Worm (Caenorhabditis elegans) whole organism, young adult: ENCODE data around the gene plc-2.

Source experiments
- B0035.1 ChIP-seq: sonication (generic microtip); optimal IDR thresholded peaks from 2 replicates; lab custom pipeline; 2016; ENCODE audit warnings: missing genetic modification characterization, mild to moderate bottlenecking, missing compliant biosample characterization, missing genotype, missing genetic modification reagents
- B0336.3 ChIP-seq: fragments of 200-800 bp; sonication (Bioruptor generic); IDR thresholded peaks from 2 replicates; pipeline ENCODE4 v1.3.6; 2022; ENCODE audit warnings: missing genetic modification characterization, missing compliant biosample characterization
- C06A6.2 ChIP-seq: fragments of 200-800 bp; sonication (Bioruptor generic); conservative IDR thresholded peaks from 2 replicates; pipeline ENCODE4 v1.3.6; 2022; ENCODE audit warnings: missing genetic modification characterization, missing compliant biosample characterization
- C17E4.6 ChIP-seq: fragments of 200-800 bp; sonication (Bioruptor generic); IDR thresholded peaks from 2 replicates; pipeline ENCODE4 v1.3.6; 2022; ENCODE audit warnings: missing genetic modification reagents, missing genetic modification characterization, missing compliant biosample characterization
- D2030.7 ChIP-seq: fragments of 200-800 bp; sonication (Bioruptor generic); IDR thresholded peaks from 2 replicates; pipeline ENCODE4 v1.3.6; 2022; ENCODE audit warnings: missing genetic modification reagents, missing genetic modification characterization, missing compliant biosample characterization
- F10E7.11 ChIP-seq: sonication (generic microtip); optimal IDR thresholded peaks from 2 replicates; lab custom pipeline; 2017; ENCODE audit warnings: mild to moderate bottlenecking, missing genetic modification characterization, moderate library complexity, missing compliant biosample characterization
- F23B12.7 ChIP-seq: sonication (generic microtip); optimal IDR thresholded peaks from 2 replicates; lab custom pipeline; 2017; ENCODE audit warnings: missing genetic modification characterization, mild to moderate bottlenecking, missing compliant biosample characterization, antibody characterized with exemption, moderate library complexity; ENCODE audit not compliant: insufficient read depth
- F52B5.7 ChIP-seq: sonication (generic microtip); optimal IDR thresholded peaks from 2 replicates; lab custom pipeline; 2016; ENCODE audit warnings: mild to moderate bottlenecking, missing genetic modification characterization, missing compliant biosample characterization
- K11D2.4 ChIP-seq: fragments of 200-800 bp; sonication (Bioruptor generic); IDR thresholded peaks from 2 replicates; pipeline ENCODE4 v1.3.6; 2022; ENCODE audit warnings: missing genetic modification reagents, missing genetic modification characterization, missing compliant biosample characterization
- T26A5.8 ChIP-seq: sonication (generic microtip); optimal IDR thresholded peaks from 2 replicates; lab custom pipeline; 2016; ENCODE audit warnings: missing genetic modification characterization, missing compliant biosample characterization
- Y53F4B.3 ChIP-seq: fragments of 200-800 bp; sonication (Bioruptor generic); IDR thresholded peaks from 2 replicates; pipeline ENCODE4 v1.3.6; 2022; ENCODE audit warnings: missing genetic modification reagents, missing genetic modification characterization, missing compliant biosample characterization
- Y95B8A.8 ChIP-seq: fragments of 200-800 bp; sonication (Bioruptor generic); IDR thresholded peaks from 2 replicates; pipeline ENCODE4 v1.3.6; 2022; ENCODE audit warnings: missing genetic modification reagents, missing genetic modification characterization, missing compliant biosample characterization
- aptf-3 ChIP-seq: fragments of 200-800 bp; sonication (Bioruptor generic); IDR thresholded peaks from 2 replicates; pipeline ENCODE4 v1.3.6; 2022; ENCODE audit warnings: missing genetic modification characterization, missing compliant biosample characterization
- atf-7 ChIP-seq: sonication (generic microtip); optimal IDR thresholded peaks from 2 replicates; lab custom pipeline; 2017; ENCODE audit warnings: mild to moderate bottlenecking, missing genetic modification characterization, missing compliant biosample characterization
- athp-1 ChIP-seq: sonication (generic microtip); optimal IDR thresholded peaks from 2 replicates; lab custom pipeline; 2017; ENCODE audit warnings: mild to moderate bottlenecking, missing genetic modification characterization, missing compliant biosample characterization
- bed-1 ChIP-seq: fragments of 200-800 bp; sonication (Bioruptor generic); IDR thresholded peaks from 2 replicates; pipeline ENCODE4 v1.3.6; 2022; ENCODE audit warnings: missing genetic modification reagents, missing genetic modification characterization, missing compliant biosample characterization
- ccch-3 ChIP-seq: fragments of 200-800 bp; sonication (Bioruptor generic); optimal IDR thresholded peaks from 2 replicates; lab custom pipeline; 2018; ENCODE audit warnings: mild to moderate bottlenecking, missing genetic modification characterization, missing compliant biosample characterization
- cebp-1 ChIP-seq, 2 experiments: fragments of 200-800 bp in 1 of 2; sonication (Bioruptor generic) in 1 of 2; sonication (generic microtip) in 1 of 2; IDR thresholded peaks in 1 of 2; optimal IDR thresholded peaks in 1 of 2; 2 replicates each; pipeline versions ENCODE4 v1.3.6 to Lab custom; 2017 to 2022; ENCODE audit warnings: missing compliant biosample characterization in 2 of 2, missing genetic modification characterization in 2 of 2, mild to moderate bottlenecking in 1 of 2, missing genetic modification reagents in 1 of 2, moderate library complexity in 1 of 2
- ceh-40 ChIP-seq: fragments of 200-800 bp; sonication (Bioruptor generic); IDR thresholded peaks from 2 replicates; pipeline ENCODE4 v1.3.6; 2022; ENCODE audit warnings: missing genetic modification characterization, missing compliant biosample characterization
- ceh-79 ChIP-seq: sonication (generic microtip); optimal IDR thresholded peaks from 2 replicates; lab custom pipeline; 2017; ENCODE audit warnings: mild to moderate bottlenecking, missing genetic modification characterization, missing compliant biosample characterization
- ceh-91 ChIP-seq: fragments of 200-800 bp; sonication (Bioruptor generic); IDR thresholded peaks from 2 replicates; pipeline ENCODE4 v1.3.6; 2022; ENCODE audit warnings: missing genetic modification reagents, missing genetic modification characterization, missing compliant biosample characterization
- dpff-1 ChIP-seq: sonication (generic microtip); optimal IDR thresholded peaks from 2 replicates; lab custom pipeline; 2017; ENCODE audit warnings: mild to moderate bottlenecking, missing genetic modification characterization, missing compliant biosample characterization
- efl-1 ChIP-seq: fragments of 150-350 bp; optimal IDR thresholded peaks from 2 replicates; lab custom pipeline; 2014; ENCODE audit warnings: missing biosample characterization, missing genetic modification reagents, missing genetic modification characterization
- egl-44 ChIP-seq: fragments of 200-800 bp; sonication (Bioruptor generic); IDR thresholded peaks from 2 replicates; pipeline ENCODE4 v1.3.6; 2022; ENCODE audit warnings: missing genetic modification reagents, missing genetic modification characterization, missing compliant biosample characterization
- egrh-3 ChIP-seq: fragments of 200-800 bp; sonication (Bioruptor generic); IDR thresholded peaks from 2 replicates; pipeline ENCODE4 v1.3.6; 2022; ENCODE audit warnings: missing genetic modification reagents, missing genetic modification characterization, missing compliant biosample characterization
- hlh-26 ChIP-seq: fragments of 200-800 bp; sonication (Bioruptor generic); conservative IDR thresholded peaks from 2 replicates; pipeline ENCODE4 v1.3.6; 2022; ENCODE audit warnings: missing genetic modification reagents, missing genetic modification characterization, missing compliant biosample characterization
- lag-1 ChIP-seq: fragments of 200-800 bp; sonication (Bioruptor generic); IDR thresholded peaks from 2 replicates; pipeline ENCODE4 v1.3.6; 2022; ENCODE audit warnings: missing genetic modification reagents, missing genetic modification characterization, missing compliant biosample characterization
- let-526 ChIP-seq: fragments of 200-800 bp; sonication (Bioruptor generic); IDR thresholded peaks from 2 replicates; pipeline ENCODE4 v1.3.6; 2022; ENCODE audit warnings: missing genetic modification reagents, missing genetic modification characterization, missing compliant biosample characterization
- lin-40 ChIP-seq: sonication (generic microtip); optimal IDR thresholded peaks from 2 replicates; lab custom pipeline; 2016; ENCODE audit warnings: missing genetic modification characterization, mild to moderate bottlenecking, missing compliant biosample characterization, missing genotype, missing genetic modification reagents
- lsy-27 ChIP-seq: sonication (generic microtip); optimal IDR thresholded peaks from 2 replicates; lab custom pipeline; 2017; ENCODE audit warnings: missing genetic modification characterization, mild to moderate bottlenecking, missing compliant biosample characterization, antibody characterized with exemption, missing genotype, borderline replicate concordance; ENCODE audit not compliant: insufficient read depth
- nhr-120 ChIP-seq: fragments of 200-800 bp; sonication (Bioruptor generic); IDR thresholded peaks from 2 replicates; pipeline ENCODE4 v1.3.6; 2022; ENCODE audit warnings: missing genetic modification characterization, missing compliant biosample characterization
- nhr-27 ChIP-seq: fragments of 200-800 bp; sonication (Bioruptor generic); optimal IDR thresholded peaks from 2 replicates; lab custom pipeline; 2018; ENCODE audit warnings: mild to moderate bottlenecking, missing genetic modification characterization, moderate library complexity, missing compliant biosample characterization
- nhr-80 ChIP-seq: sonication (generic microtip); optimal IDR thresholded peaks from 2 replicates; lab custom pipeline; 2016; ENCODE audit warnings: missing genetic modification characterization, missing compliant biosample characterization
- nhr-90 ChIP-seq: sonication (generic microtip); optimal IDR thresholded peaks from 2 replicates; lab custom pipeline; 2016; ENCODE audit warnings: missing genotype, mild to moderate bottlenecking, missing genetic modification characterization, missing compliant biosample characterization
- repo-1 ChIP-seq: sonication (generic microtip); optimal IDR thresholded peaks from 2 replicates; lab custom pipeline; 2017; ENCODE audit warnings: mild to moderate bottlenecking, missing genetic modification characterization, missing compliant biosample characterization
- snpc-3.4 ChIP-seq: sonication (generic microtip); optimal IDR thresholded peaks from 2 replicates; lab custom pipeline; 2017; ENCODE audit warnings: missing genetic modification characterization, mild to moderate bottlenecking, missing compliant biosample characterization, antibody characterized with exemption, moderate library complexity, missing genotype, missing genetic modification reagents
- somi-1 ChIP-seq: fragments of 200-800 bp; sonication (Bioruptor generic); optimal IDR thresholded peaks from 2 replicates; lab custom pipeline; 2018; ENCODE audit warnings: mild to moderate bottlenecking, missing genetic modification characterization, missing compliant biosample characterization
- xnd-1 ChIP-seq: sonication (generic microtip); optimal IDR thresholded peaks from 2 replicates; lab custom pipeline; 2016; ENCODE audit warnings: missing genotype, missing genetic modification reagents, missing genetic modification characterization, missing compliant biosample characterization
- zfh-2 ChIP-seq: fragments of 200-800 bp; sonication (Bioruptor generic); conservative IDR thresholded peaks from 2 replicates; pipeline ENCODE4 v1.3.6; 2022; ENCODE audit warnings: missing genetic modification reagents, missing genetic modification characterization, missing compliant biosample characterization
- ztf-26 ChIP-seq: sonication (generic microtip); optimal IDR thresholded peaks from 2 replicates; lab custom pipeline; 2017; ENCODE audit warnings: missing genetic modification characterization, missing compliant biosample characterization
- ztf-28 ChIP-seq: fragments of 200-800 bp; sonication (Bioruptor generic); IDR thresholded peaks from 2 replicates; pipeline ENCODE4 v1.3.6; 2022; ENCODE audit warnings: missing genetic modification reagents, missing genetic modification characterization, missing compliant biosample characterization
- ztf-6 ChIP-seq: fragments of 200-800 bp; sonication (Bioruptor generic); IDR thresholded peaks from 2 replicates; pipeline ENCODE4 v1.3.6; 2022; ENCODE audit warnings: missing genetic modification reagents, missing genetic modification characterization, missing compliant biosample characterization

plc-2 gene

ce11 chrV:15225650-15226049 lies 33.3 kb downstream of the plc-2 start, which contains the start of gene srw-14:
Gene srw-14 (plus strand): TSS chrV:15225950.
- no peak for TF ChIP-seq K11D2.4
- no peak for TF ChIP-seq lag-1
- no peak for TF ChIP-seq F23B12.7
- no peak for TF ChIP-seq repo-1
- no peak for TF ChIP-seq B0035.1 (tag; lab: Kevin White, UChicago)
- TF ChIP-seq egl-44 (GFP tag; lab: Robert Waterston, UW), result no peak
- no peak for TF ChIP-seq somi-1 (GFP tag; lab: Kevin White, UChicago)
- TF ChIP-seq hlh-26 (GFP tag; lab: Robert Waterston, UW), result no peak
- no peak for TF ChIP-seq cebp-1 (GFP tag; IDR thresholded peaks at IDR 0.05; lab: Robert Waterston, UW)
- no peak for TF ChIP-seq cebp-1 (tag; optimal IDR thresholded peaks at IDR 0.05; lab: Kevin White, UChicago)
- no peak for TF ChIP-seq ztf-6 (GFP tag; lab: Robert Waterston, UW)
- TF ChIP-seq athp-1 (tag; lab: Kevin White, UChicago), result no peak
- no peak for TF ChIP-seq B0336.3 (GFP tag; lab: Robert Waterston, UW)
- no peak for TF ChIP-seq F52B5.7 (tag; lab: Kevin White, UChicago)
- no peak for TF ChIP-seq zfh-2
- TF ChIP-seq bed-1 (GFP tag; lab: Robert Waterston, UW), result no peak
- TF ChIP-seq Y53F4B.3, result no peak
- no peak for TF ChIP-seq T26A5.8 (tag; lab: Kevin White, UChicago)
- TF ChIP-seq ceh-91 (GFP tag; lab: Robert Waterston, UW), result no peak
- TF ChIP-seq snpc-3.4 (tag; lab: Kevin White, UChicago), result no peak
- no peak for TF ChIP-seq ztf-28 (GFP tag; lab: Robert Waterston, UW)

ce11 chrV:15226206-15226605 lies 33.8 kb downstream of the plc-2 start:
- TF ChIP-seq nhr-80 (tag; lab: Kevin White, UChicago) (no peak), ceh-79 (tag; lab: Kevin White, UChicago) (no peak), D2030.7 (GFP tag; lab: Robert Waterston, UW) (no peak), ztf-26 (tag; lab: Kevin White, UChicago) (no peak), lin-40 (tag; lab: Kevin White, UChicago) (no peak), nhr-120 (GFP tag; lab: Robert Waterston, UW) (no peak), aptf-3 (no peak), bed-1 (GFP tag; lab: Robert Waterston, UW) (no peak), ceh-40 (GFP tag; lab: Robert Waterston, UW) (no peak), C17E4.6 (no peak), efl-1 (GFP tag; lab: Kevin White, UChicago) (no peak)
- TF ChIP-seq, all 124 proteins: peak for 0

- TF ChIP-seq egrh-3 (GFP tag; lab: Robert Waterston, UW) (no peak), nhr-90 (tag; lab: Kevin White, UChicago) (no peak), ccch-3 (no peak), atf-7 (no peak), Y95B8A.8 (GFP tag; lab: Robert Waterston, UW) (no peak), C06A6.2 (GFP tag; lab: Robert Waterston, UW) (no peak), nhr-27 (tag; lab: Kevin White, UChicago) (no peak), let-526 (GFP tag; lab: Robert Waterston, UW) (no peak), F10E7.11 (tag; lab: Kevin White, UChicago) (no peak), xnd-1 (tag; lab: Kevin White, UChicago) (no peak), nhr-80 (tag; lab: Kevin White, UChicago) (no peak), dpff-1 (tag; lab: Kevin White, UChicago) (no peak), lsy-27 (no peak)
Measured at ce11 chrV:15230243-15230642, 37.9 kb downstream of the plc-2 start, which contains the start of gene srw-15. Gene srw-15 (plus strand): TSS chrV:15230543.
